Worm (Caenorhabditis elegans) whole organism, young adult: Measurements from ENCODE around the gene sma-4.

Experiments used
- B0019.2 ChIP-seq: fragments of 200-800 bp; sonication (Bioruptor generic); conservative IDR thresholded peaks from 2 replicates; pipeline ENCODE4 v1.3.6; 2022; ENCODE audit warnings: missing genetic modification reagents, missing genetic modification characterization, missing compliant biosample characterization
- F10E7.11 ChIP-seq: sonication (generic microtip); optimal IDR thresholded peaks from 2 replicates; lab custom pipeline; 2017; ENCODE audit warnings: mild to moderate bottlenecking, missing genetic modification characterization, moderate library complexity, missing compliant biosample characterization
- F23B12.7 ChIP-seq: sonication (generic microtip); optimal IDR thresholded peaks from 2 replicates; lab custom pipeline; 2017; ENCODE audit warnings: missing genetic modification characterization, mild to moderate bottlenecking, missing compliant biosample characterization, antibody characterized with exemption, moderate library complexity; ENCODE audit not compliant: insufficient read depth
- F37B4.10 ChIP-seq: fragments of 200-800 bp; sonication (Bioruptor generic); IDR thresholded peaks from 2 replicates; pipeline ENCODE4 v1.3.6; 2022; ENCODE audit warnings: missing genetic modification characterization, missing compliant biosample characterization
- F39B2.1 ChIP-seq: fragments of 200-800 bp; sonication (Bioruptor generic); IDR thresholded peaks from 2 replicates; pipeline ENCODE4 v1.3.6; 2022; ENCODE audit warnings: missing genetic modification reagents, missing genetic modification characterization, missing compliant biosample characterization
- F52B5.7 ChIP-seq: sonication (generic microtip); optimal IDR thresholded peaks from 2 replicates; lab custom pipeline; 2016; ENCODE audit warnings: mild to moderate bottlenecking, missing genetic modification characterization, missing compliant biosample characterization
- F55B11.4 ChIP-seq: sonication (generic microtip); optimal IDR thresholded peaks from 2 replicates; lab custom pipeline; 2016; ENCODE audit warnings: missing compliant biosample characterization, missing genetic modification characterization, borderline replicate concordance; ENCODE audit not compliant: insufficient read depth
- F57A8.1 ChIP-seq: fragments of 200-800 bp; sonication (Bioruptor generic); optimal IDR thresholded peaks from 2 replicates; lab custom pipeline; 2018; ENCODE audit warnings: mild to moderate bottlenecking, missing genetic modification characterization, moderate library complexity, missing compliant biosample characterization
- K12H6.12 ChIP-seq: fragments of 200-800 bp; sonication (Bioruptor generic); optimal IDR thresholded peaks from 2 replicates; lab custom pipeline; 2018; ENCODE audit warnings: mild to moderate bottlenecking, missing genetic modification characterization, missing compliant biosample characterization
- T07F8.4 ChIP-seq: sonication (generic microtip); optimal IDR thresholded peaks from 2 replicates; lab custom pipeline; 2016; ENCODE audit warnings: mild to moderate bottlenecking, missing genetic modification characterization, moderate library complexity, missing compliant biosample characterization
- T26A5.8 ChIP-seq: sonication (generic microtip); optimal IDR thresholded peaks from 2 replicates; lab custom pipeline; 2016; ENCODE audit warnings: missing genetic modification characterization, missing compliant biosample characterization
- aptf-2 ChIP-seq: fragments of 200-800 bp; sonication (Bioruptor generic); conservative IDR thresholded peaks from 2 replicates; pipeline ENCODE4 v1.3.6; 2022; ENCODE audit warnings: missing genetic modification reagents, missing genetic modification characterization, missing compliant biosample characterization
- atf-7 ChIP-seq: sonication (generic microtip); optimal IDR thresholded peaks from 2 replicates; lab custom pipeline; 2017; ENCODE audit warnings: mild to moderate bottlenecking, missing genetic modification characterization, missing compliant biosample characterization
- athp-1 ChIP-seq: sonication (generic microtip); optimal IDR thresholded peaks from 2 replicates; lab custom pipeline; 2017; ENCODE audit warnings: mild to moderate bottlenecking, missing genetic modification characterization, missing compliant biosample characterization
- bed-1 ChIP-seq: fragments of 200-800 bp; sonication (Bioruptor generic); IDR thresholded peaks from 2 replicates; pipeline ENCODE4 v1.3.6; 2022; ENCODE audit warnings: missing genetic modification reagents, missing genetic modification characterization, missing compliant biosample characterization
- cebp-2 ChIP-seq: fragments of 200-800 bp; sonication (Bioruptor generic); IDR thresholded peaks from 2 replicates; pipeline ENCODE4 v1.3.6; 2022; ENCODE audit warnings: missing genetic modification characterization, missing compliant biosample characterization
- ceh-27 ChIP-seq: fragments of 200-800 bp; sonication (Bioruptor generic); optimal IDR thresholded peaks from 2 replicates; lab custom pipeline; 2018; ENCODE audit warnings: mild to moderate bottlenecking, missing genetic modification characterization, moderate library complexity, missing compliant biosample characterization
- ceh-40 ChIP-seq: fragments of 200-800 bp; sonication (Bioruptor generic); IDR thresholded peaks from 2 replicates; pipeline ENCODE4 v1.3.6; 2022; ENCODE audit warnings: missing genetic modification characterization, missing compliant biosample characterization
- dpl-1 ChIP-seq: fragments of 150-350 bp; optimal IDR thresholded peaks from 2 replicates; lab custom pipeline; 2014; ENCODE audit warnings: missing biosample characterization, missing genetic modification reagents, missing genetic modification characterization
- egl-18 ChIP-seq: fragments of 200-800 bp; sonication (Bioruptor generic); IDR thresholded peaks from 2 replicates; pipeline ENCODE4 v1.3.6; 2022; ENCODE audit warnings: missing genetic modification reagents, missing genetic modification characterization, missing compliant biosample characterization
- egl-44 ChIP-seq: fragments of 200-800 bp; sonication (Bioruptor generic); IDR thresholded peaks from 2 replicates; pipeline ENCODE4 v1.3.6; 2022; ENCODE audit warnings: missing genetic modification reagents, missing genetic modification characterization, missing compliant biosample characterization
- egrh-3 ChIP-seq: fragments of 200-800 bp; sonication (Bioruptor generic); IDR thresholded peaks from 2 replicates; pipeline ENCODE4 v1.3.6; 2022; ENCODE audit warnings: missing genetic modification reagents, missing genetic modification characterization, missing compliant biosample characterization
- ekl-4 ChIP-seq: fragments of 200-800 bp; sonication (Bioruptor generic); IDR thresholded peaks from 2 replicates; pipeline ENCODE4 v1.3.6; 2022; ENCODE audit warnings: missing genetic modification reagents, missing genetic modification characterization, missing compliant biosample characterization
- ets-4 ChIP-seq: fragments of 200-800 bp; sonication (Bioruptor generic); optimal IDR thresholded peaks from 2 replicates; lab custom pipeline; 2018; ENCODE audit warnings: mild to moderate bottlenecking, missing genetic modification characterization, missing compliant biosample characterization
- gei-17 ChIP-seq: fragments of 200-800 bp; sonication (Bioruptor generic); optimal IDR thresholded peaks from 2 replicates; lab custom pipeline; 2018; ENCODE audit warnings: mild to moderate bottlenecking, missing genetic modification characterization, missing compliant biosample characterization
- hrde-1 ChIP-seq: sonication (generic microtip); optimal IDR thresholded peaks from 2 replicates; lab custom pipeline; 2016; ENCODE audit warnings: missing genetic modification characterization, mild to moderate bottlenecking, missing compliant biosample characterization, moderate library complexity, missing genotype, missing genetic modification reagents, borderline replicate concordance
- hsf-1 ChIP-seq: fragments of 200-800 bp; sonication (Bioruptor generic); IDR thresholded peaks from 2 replicates; pipeline ENCODE4 v1.3.6; 2022; ENCODE audit warnings: missing genetic modification reagents, missing genetic modification characterization, missing compliant biosample characterization
- lag-1 ChIP-seq: fragments of 200-800 bp; sonication (Bioruptor generic); IDR thresholded peaks from 2 replicates; pipeline ENCODE4 v1.3.6; 2022; ENCODE audit warnings: missing genetic modification reagents, missing genetic modification characterization, missing compliant biosample characterization
- let-607 ChIP-seq, 2 experiments: fragments of 200-800 bp in 1 of 2; sonication (Bioruptor generic) in 1 of 2; sonication (generic microtip) in 1 of 2; optimal IDR thresholded peaks; 2 replicates each; lab custom pipeline; 2016 to 2018; ENCODE audit warnings: mild to moderate bottlenecking in 2 of 2, missing compliant biosample characterization in 2 of 2, missing genetic modification characterization in 2 of 2, moderate library complexity in 2 of 2, missing genotype in 1 of 2
- lir-1 ChIP-seq: fragments of 200-800 bp; sonication (Bioruptor generic); conservative IDR thresholded peaks from 2 replicates; pipeline ENCODE4 v1.3.6; 2022; ENCODE audit warnings: missing genetic modification reagents, missing genetic modification characterization, missing compliant biosample characterization
- lsy-27 ChIP-seq: sonication (generic microtip); optimal IDR thresholded peaks from 2 replicates; lab custom pipeline; 2017; ENCODE audit warnings: missing genetic modification characterization, mild to moderate bottlenecking, missing compliant biosample characterization, antibody characterized with exemption, missing genotype, borderline replicate concordance; ENCODE audit not compliant: insufficient read depth
- madf-6 ChIP-seq: fragments of 200-800 bp; sonication (Bioruptor generic); IDR thresholded peaks from 2 replicates; pipeline ENCODE4 v1.3.6; 2022; ENCODE audit warnings: missing genetic modification reagents, missing genetic modification characterization, missing compliant biosample characterization
- madf-8 ChIP-seq: fragments of 200-800 bp; sonication (Bioruptor generic); conservative IDR thresholded peaks from 2 replicates; pipeline ENCODE4 v1.3.6; 2022; ENCODE audit warnings: missing genetic modification reagents, missing genetic modification characterization, missing compliant biosample characterization
- nfya-1 ChIP-seq: sonication (generic microtip); optimal IDR thresholded peaks from 2 replicates; lab custom pipeline; 2017; ENCODE audit warnings: antibody characterized with exemption, missing compliant biosample characterization, missing genetic modification characterization, borderline replicate concordance; ENCODE audit not compliant: insufficient read depth
- nfya-2 ChIP-seq: fragments of 200-800 bp; sonication (Bioruptor generic); IDR thresholded peaks from 2 replicates; pipeline ENCODE4 v1.3.6; 2022; ENCODE audit warnings: missing genetic modification reagents, missing genetic modification characterization, missing compliant biosample characterization
- nhr-120 ChIP-seq: fragments of 200-800 bp; sonication (Bioruptor generic); IDR thresholded peaks from 2 replicates; pipeline ENCODE4 v1.3.6; 2022; ENCODE audit warnings: missing genetic modification characterization, missing compliant biosample characterization
- nhr-27 ChIP-seq: fragments of 200-800 bp; sonication (Bioruptor generic); optimal IDR thresholded peaks from 2 replicates; lab custom pipeline; 2018; ENCODE audit warnings: mild to moderate bottlenecking, missing genetic modification characterization, moderate library complexity, missing compliant biosample characterization
- rpc-1 ChIP-seq, 2 experiments: fragments of 150-350 bp in 1 of 2; sonication (generic microtip) in 1 of 2; optimal IDR thresholded peaks; 2 replicates each; lab custom pipeline; 2014 to 2018; ENCODE audit warnings: missing biosample characterization in 1 of 2, missing genetic modification characterization in 1 of 2, missing genetic modification reagents in 1 of 2, missing genotype in 1 of 2
- sdz-38 ChIP-seq: sonication (generic microtip); optimal IDR thresholded peaks from 2 replicates; lab custom pipeline; 2016; ENCODE audit warnings: missing genotype, missing genetic modification characterization, missing compliant biosample characterization
- sea-2 ChIP-seq: fragments of 200-800 bp; sonication (Bioruptor generic); IDR thresholded peaks from 2 replicates; pipeline ENCODE4 v1.3.6; 2022; ENCODE audit warnings: missing genetic modification characterization, missing compliant biosample characterization
- snpc-1.1 ChIP-seq: sonication (generic microtip); optimal IDR thresholded peaks from 2 replicates; lab custom pipeline; 2017; ENCODE audit warnings: missing genetic modification characterization, mild to moderate bottlenecking, missing compliant biosample characterization, antibody characterized with exemption, moderate library complexity, missing genotype, missing genetic modification reagents; ENCODE audit not compliant: insufficient read depth
- snpc-4 ChIP-seq, 5 experiments: fragments of 150-350 bp in 1 of 5; sonication (generic microtip) in 4 of 5; optimal IDR thresholded peaks; 2 replicates each; lab custom pipeline; 2014 to 2018; ENCODE audit warnings: missing genetic modification characterization in 5 of 5, missing biosample characterization in 3 of 5, antibody characterized with exemption in 2 of 5, mild to moderate bottlenecking in 2 of 5, missing compliant biosample characterization in 2 of 5, missing genotype in 2 of 5, moderate library complexity in 2 of 5, missing genetic modification reagents in 1 of 5
- tbp1 ChIP-seq: fragments of 200-800 bp; sonication (Bioruptor generic); optimal IDR thresholded peaks from 2 replicates; lab custom pipeline; 2018; ENCODE audit warnings: mild to moderate bottlenecking, missing genetic modification characterization, missing compliant biosample characterization
- unc-62 ChIP-seq: fragments of 150-350 bp; optimal IDR thresholded peaks from 2 replicates; lab custom pipeline; 2014; ENCODE audit warnings: missing biosample characterization, missing genetic modification reagents, missing genetic modification characterization
- zfh-2 ChIP-seq: fragments of 200-800 bp; sonication (Bioruptor generic); conservative IDR thresholded peaks from 2 replicates; pipeline ENCODE4 v1.3.6; 2022; ENCODE audit warnings: missing genetic modification reagents, missing genetic modification characterization, missing compliant biosample characterization
- zim-3 ChIP-seq: sonication (generic microtip); optimal IDR thresholded peaks from 2 replicates; lab custom pipeline; 2017; ENCODE audit warnings: mild to moderate bottlenecking, missing genetic modification characterization, moderate library complexity, missing compliant biosample characterization

Gene sma-4

DNA sequence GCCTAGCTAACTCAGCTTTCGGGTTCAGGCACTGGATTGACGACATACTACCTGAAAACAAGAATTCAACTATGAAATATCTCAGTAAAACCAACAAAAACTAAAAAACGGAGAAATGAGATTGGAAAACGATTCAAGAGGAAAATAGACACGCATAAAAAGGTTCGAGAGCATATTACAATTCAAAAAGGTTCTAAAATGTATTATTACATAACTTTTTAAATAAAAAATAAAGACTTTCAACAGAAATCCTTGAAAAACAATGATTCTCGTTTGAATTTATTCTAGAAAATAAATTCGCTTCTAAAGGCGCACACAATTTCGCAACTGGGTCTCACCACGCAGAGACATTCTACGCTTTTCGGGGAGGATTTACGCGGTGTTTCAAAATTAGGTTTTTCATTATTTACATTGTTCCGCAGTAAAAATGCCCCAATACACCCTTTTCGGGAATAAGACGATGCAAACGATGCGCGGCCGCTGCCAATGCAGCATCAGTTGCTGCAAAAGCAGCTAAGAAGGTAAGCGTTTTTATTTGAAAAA is 39.7 kb downstream of the sma-4 start, which contains the start of the genes cct-6 and alh-9 (continued):
- TF ChIP-seq B0019.2 (no peak), snpc-4 (GFP tag; optimal IDR thresholded peaks at IDR 0.05; lab: Kevin White, UChicago) (no peak), snpc-4 (tag; optimal IDR thresholded peaks at IDR 0.05; lab: Kevin White, UChicago) (peak in 3 of 4 experiments; percentile 19 to 30 (median 22)), madf-8 (no peak), F37B4.10 (GFP tag; lab: Robert Waterston, UW) (no peak), zfh-2 (GFP tag; lab: Robert Waterston, UW) (no peak), F10E7.11 (tag; lab: Kevin White, UChicago) (no peak), lag-1 (no peak), let-607 (tag; optimal IDR thresholded peaks at IDR 0.05; lab: Kevin White, UChicago) (no peak), F23B12.7 (tag; lab: Kevin White, UChicago) (peak; percentile 61), nhr-27 (tag; lab: Kevin White, UChicago) (no peak), F57A8.1 (GFP tag; lab: Kevin White, UChicago) (no peak), F55B11.4 (tag; lab: Kevin White, UChicago) (no peak), bed-1 (GFP tag; lab: Robert Waterston, UW) (no peak), atf-7 (tag; lab: Kevin White, UChicago) (no peak), hsf-1 (GFP tag; lab: Robert Waterston, UW) (peak; percentile 77), rpc-1 (optimal IDR thresholded peaks at IDR 0.05; lab: Kevin White, UChicago) (no peak), rpc-1 (tag; optimal IDR thresholded peaks at IDR 0.05; lab: Kevin White, UChicago) (no peak), sdz-38 (no peak), cebp-2 (no peak), madf-6 (GFP tag; lab: Robert Waterston, UW) (peak; percentile 62; the same call in 1 of the 2 replicates), tbp1 (peak; percentile 44), lir-1 (GFP tag; lab: Robert Waterston, UW) (no peak), lsy-27 (tag; lab: Kevin White, UChicago) (no peak), sea-2 (no peak), aptf-2 (no peak), nhr-120 (GFP tag; lab: Robert Waterston, UW) (no peak), ceh-40 (GFP tag; lab: Robert Waterston, UW) (no peak), unc-62 (GFP tag; lab: Kevin White, UChicago) (no peak), nfya-2 (GFP tag; lab: Robert Waterston, UW) (no peak), egl-18 (no peak), hrde-1 (tag; lab: Kevin White, UChicago) (no peak), snpc-1.1 (tag; lab: Kevin White, UChicago) (no peak), ceh-27 (GFP tag; lab: Kevin White, UChicago) (peak; percentile 35), F52B5.7 (tag; lab: Kevin White, UChicago) (no peak), egrh-3 (GFP tag; lab: Robert Waterston, UW) (no peak), T26A5.8 (tag; lab: Kevin White, UChicago) (no peak), T07F8.4 (tag; lab: Kevin White, UChicago) (no peak), egl-44 (no peak), nfya-1 (no peak), dpl-1 (GFP tag; lab: Kevin White, UChicago) (peak; percentile 81), F39B2.1 (no peak), zim-3 (tag; lab: Kevin White, UChicago) (no peak), K12H6.12 (tag; lab: Kevin White, UChicago) (peak; percentile 37), gei-17 (GFP tag; lab: Kevin White, UChicago) (no peak), athp-1 (no peak), ekl-4 (peak; percentile 23; the same call in 1 of the 2 replicates), ets-4 (no peak)
